Worm (Caenorhabditis elegans) whole organism, late embryonic: ENCODE data around the gene nhr-173.
A peak's percentile ranks its signal among the peaks of the same experiment; 100 is the strongest.

Experiments
- C38D4.7 ChIP-seq: fragments of 200-800 bp; sonication (Bioruptor generic); optimal IDR thresholded peaks from 2 replicates; lab custom pipeline; 2018; ENCODE audit warnings: mild to moderate bottlenecking, missing genetic modification characterization, moderate library complexity, missing compliant biosample characterization
- F13H6.1 ChIP-seq: sonication (generic microtip); optimal IDR thresholded peaks from 2 replicates; lab custom pipeline; 2016; ENCODE audit warnings: missing genetic modification characterization, missing compliant biosample characterization
- K09A11.1 ChIP-seq: sonication (generic microtip); optimal IDR thresholded peaks from 2 replicates; lab custom pipeline; 2017; ENCODE audit warnings: antibody characterized with exemption, mild to moderate bottlenecking, missing genetic modification characterization, missing compliant biosample characterization; ENCODE audit not compliant: insufficient read depth
- T23F11.4 ChIP-seq: fragments of 200-800 bp; sonication (Bioruptor generic); optimal IDR thresholded peaks from 2 replicates; lab custom pipeline; 2018; ENCODE audit warnings: mild to moderate bottlenecking, missing genetic modification characterization, missing compliant biosample characterization
- ama-1 ChIP-seq: fragments of 150-350 bp; optimal IDR thresholded peaks from 2 replicates; lab custom pipeline; 2014
- ceh-14 ChIP-seq: sonication (generic microtip); optimal IDR thresholded peaks from 2 replicates; lab custom pipeline; 2016; ENCODE audit warnings: missing genotype, missing genetic modification characterization, missing compliant biosample characterization
- ceh-18 ChIP-seq: sonication (generic microtip); optimal IDR thresholded peaks from 2 replicates; lab custom pipeline; 2016; ENCODE audit warnings: missing genetic modification characterization, missing compliant biosample characterization
- ceh-19 ChIP-seq: fragments of 200-800 bp; sonication (Bioruptor generic); optimal IDR thresholded peaks from 2 replicates; lab custom pipeline; 2018; ENCODE audit warnings: mild to moderate bottlenecking, missing genetic modification characterization, missing compliant biosample characterization
- ceh-30 ChIP-seq: fragments of 150-350 bp; optimal IDR thresholded peaks from 2 replicates; lab custom pipeline; 2014; ENCODE audit warnings: missing biosample characterization, missing genetic modification characterization
- ceh-31 ChIP-seq: sonication (generic microtip); optimal IDR thresholded peaks from 2 replicates; lab custom pipeline; 2016; ENCODE audit warnings: missing genetic modification characterization, missing compliant biosample characterization
- ceh-34 ChIP-seq: sonication (generic microtip); optimal IDR thresholded peaks from 2 replicates; lab custom pipeline; 2016; ENCODE audit warnings: mild to moderate bottlenecking, missing genetic modification characterization, missing compliant biosample characterization
- ceh-45 ChIP-seq: fragments of 200-800 bp; sonication (Bioruptor generic); IDR thresholded peaks from 2 replicates; pipeline ENCODE4 v1.3.6; 2022; ENCODE audit warnings: missing genetic modification reagents, missing genetic modification characterization, missing compliant biosample characterization
- dve-1 ChIP-seq: sonication (generic microtip); optimal IDR thresholded peaks from 2 replicates; lab custom pipeline; 2017; ENCODE audit warnings: antibody characterized with exemption, mild to moderate bottlenecking, missing genetic modification characterization, missing compliant biosample characterization
- elt-4 ChIP-seq: sonication (generic microtip); optimal IDR thresholded peaks from 2 replicates; lab custom pipeline; 2016; ENCODE audit warnings: missing genetic modification characterization, missing compliant biosample characterization
- ets-4 ChIP-seq: sonication (generic microtip); optimal IDR thresholded peaks from 2 replicates; lab custom pipeline; 2016; ENCODE audit warnings: missing genetic modification characterization, missing compliant biosample characterization
- eyg-1 ChIP-seq: sonication (generic microtip); optimal IDR thresholded peaks from 2 replicates; lab custom pipeline; 2016; ENCODE audit warnings: missing genotype, missing genetic modification characterization, missing compliant biosample characterization
- fax-1 ChIP-seq: sonication (generic microtip); optimal IDR thresholded peaks from 2 replicates; lab custom pipeline; 2016; ENCODE audit warnings: missing genotype, missing genetic modification characterization, missing compliant biosample characterization
- fkh-10 ChIP-seq: fragments of 150-350 bp; optimal IDR thresholded peaks from 2 replicates; lab custom pipeline; 2014; ENCODE audit warnings: missing biosample characterization, missing genetic modification reagents, missing genetic modification characterization
- gmeb-2 ChIP-seq: sonication (generic microtip); optimal IDR thresholded peaks from 2 replicates; lab custom pipeline; 2016; ENCODE audit warnings: missing genetic modification characterization, inconsistent platforms, missing compliant biosample characterization
- hlh-13 ChIP-seq: fragments of 200-800 bp; sonication (Bioruptor generic); optimal IDR thresholded peaks from 2 replicates; lab custom pipeline; 2018; ENCODE audit warnings: mild to moderate bottlenecking, missing genetic modification characterization, missing compliant biosample characterization
- hlh-15 ChIP-seq: sonication (generic microtip); optimal IDR thresholded peaks from 2 replicates; lab custom pipeline; 2016; ENCODE audit warnings: missing genetic modification characterization, missing compliant biosample characterization
- hlh-8 ChIP-seq: sonication (generic microtip); optimal IDR thresholded peaks from 2 replicates; lab custom pipeline; 2016; ENCODE audit warnings: missing genotype, missing genetic modification characterization, missing compliant biosample characterization
- lin-11 ChIP-seq: fragments of 200-800 bp; sonication (Bioruptor generic); optimal IDR thresholded peaks from 2 replicates; lab custom pipeline; 2018; ENCODE audit warnings: mild to moderate bottlenecking, missing genetic modification characterization, missing compliant biosample characterization
- mec-3 ChIP-seq: sonication (generic microtip); optimal IDR thresholded peaks from 2 replicates; lab custom pipeline; 2016; ENCODE audit warnings: borderline replicate concordance, missing genetic modification characterization, missing compliant biosample characterization
- nfya-1 ChIP-seq: sonication (generic microtip); optimal IDR thresholded peaks from 2 replicates; lab custom pipeline; 2017; ENCODE audit warnings: missing genetic modification characterization, mild to moderate bottlenecking, missing compliant biosample characterization, antibody characterized with exemption, moderate library complexity
- nhr-11 ChIP-seq: fragments of 150-350 bp; optimal IDR thresholded peaks from 2 replicates; lab custom pipeline; 2014; ENCODE audit warnings: missing biosample characterization, missing genetic modification characterization
- npax-4 ChIP-seq: sonication (generic microtip); optimal IDR thresholded peaks from 2 replicates; lab custom pipeline; 2016; ENCODE audit warnings: missing genetic modification characterization, missing compliant biosample characterization
- pat-9 ChIP-seq: fragments of 200-800 bp; sonication (Bioruptor generic); optimal IDR thresholded peaks from 2 replicates; lab custom pipeline; 2018; ENCODE audit warnings: mild to moderate bottlenecking, missing genetic modification characterization, moderate library complexity, missing compliant biosample characterization
- pax-1 ChIP-seq: fragments of 150-350 bp; optimal IDR thresholded peaks from 2 replicates; lab custom pipeline; 2014; ENCODE audit warnings: missing biosample characterization, missing genetic modification characterization
- pha-2 ChIP-seq: sonication (generic microtip); optimal IDR thresholded peaks from 2 replicates; lab custom pipeline; 2017; ENCODE audit warnings: mild to moderate bottlenecking, missing genetic modification characterization, missing compliant biosample characterization
- pha-4 ChIP-seq: fragments of 150-350 bp; optimal IDR thresholded peaks from 2 replicates; lab custom pipeline; 2018; ENCODE audit warnings: missing biosample characterization, missing genetic modification reagents, missing genetic modification characterization
- pqm-1 ChIP-seq: sonication (generic microtip); optimal IDR thresholded peaks from 2 replicates; lab custom pipeline; 2016; ENCODE audit warnings: missing genetic modification characterization, missing compliant biosample characterization
- ref-2 ChIP-seq: sonication (generic microtip); optimal IDR thresholded peaks from 2 replicates; lab custom pipeline; 2016; ENCODE audit warnings: missing genetic modification characterization, missing compliant biosample characterization
- rnt-1 ChIP-seq: sonication (generic microtip); optimal IDR thresholded peaks from 2 replicates; lab custom pipeline; 2016; ENCODE audit warnings: missing genetic modification characterization, missing compliant biosample characterization
- sox-2 ChIP-seq: fragments of 200-800 bp; sonication (Bioruptor generic); IDR thresholded peaks from 2 replicates; pipeline ENCODE4 v1.3.6; 2022; ENCODE audit warnings: missing genetic modification reagents, missing genetic modification characterization, missing compliant biosample characterization
- syd-9 ChIP-seq: sonication (generic microtip); optimal IDR thresholded peaks from 2 replicates; lab custom pipeline; 2016; ENCODE audit warnings: mild to moderate bottlenecking, missing genetic modification characterization, moderate library complexity, missing compliant biosample characterization
- tbx-2 ChIP-seq: sonication (generic microtip); optimal IDR thresholded peaks from 2 replicates; lab custom pipeline; 2016; ENCODE audit warnings: missing genetic modification characterization, missing compliant biosample characterization
- ttx-3 ChIP-seq: sonication (generic microtip); optimal IDR thresholded peaks from 2 replicates; lab custom pipeline; 2016; ENCODE audit warnings: missing genetic modification reagents, missing genetic modification characterization, missing compliant biosample characterization
- unc-42 ChIP-seq: sonication (generic microtip); optimal IDR thresholded peaks from 2 replicates; lab custom pipeline; 2016; ENCODE audit warnings: missing genotype, missing genetic modification characterization, missing compliant biosample characterization
- unc-55 ChIP-seq: sonication (generic microtip); optimal IDR thresholded peaks from 2 replicates; lab custom pipeline; 2017; ENCODE audit warnings: missing biosample characterization, missing genetic modification reagents, missing genetic modification characterization
- unc-86 ChIP-seq: sonication (generic microtip); optimal IDR thresholded peaks from 2 replicates; lab custom pipeline; 2016; ENCODE audit warnings: missing genetic modification characterization, missing compliant biosample characterization
- zip-5 ChIP-seq: sonication (generic microtip); optimal IDR thresholded peaks from 2 replicates; lab custom pipeline; 2016; ENCODE audit warnings: missing genetic modification characterization, missing compliant biosample characterization
- ztf-16 ChIP-seq: sonication (generic microtip); optimal IDR thresholded peaks from 2 replicates; lab custom pipeline; 2017; ENCODE audit warnings: missing genetic modification characterization, missing compliant biosample characterization

Gene nhr-173

DNA sequence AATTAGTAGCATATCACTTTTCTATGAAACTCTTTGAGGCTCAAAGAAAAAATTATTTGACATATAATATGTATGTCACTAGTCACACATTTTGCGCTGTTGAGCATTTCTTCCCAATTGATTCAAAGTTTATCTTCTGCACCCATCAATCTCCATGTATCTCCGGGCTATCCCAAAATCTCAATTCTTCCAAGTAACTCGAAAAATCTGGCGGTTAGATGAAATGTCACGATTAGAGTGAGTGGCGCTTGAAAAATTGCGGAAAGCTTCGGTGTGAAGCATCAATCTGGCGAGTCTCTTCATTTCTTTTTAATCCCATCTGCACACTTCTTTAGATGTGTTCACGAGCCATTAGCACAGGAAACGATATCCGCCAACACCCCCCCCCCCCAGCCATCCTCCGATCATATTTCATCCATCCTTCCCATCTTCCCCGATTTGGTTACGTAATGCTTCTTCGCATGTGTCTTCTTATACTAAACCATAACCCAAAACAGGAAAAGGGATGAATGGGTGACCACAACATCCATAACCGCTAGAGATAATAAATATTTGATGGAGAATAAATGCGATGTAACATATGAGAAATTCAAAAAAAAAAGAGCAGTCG is 33.7 kb downstream of the nhr-173 start:
- TF ChIP-seq unc-55 (GFP tag; lab: Kevin White, UChicago) (peak; percentile 0), T23F11.4 (GFP tag; lab: Kevin White, UChicago) (no peak), ceh-34 (peak; percentile 83)

DNA sequence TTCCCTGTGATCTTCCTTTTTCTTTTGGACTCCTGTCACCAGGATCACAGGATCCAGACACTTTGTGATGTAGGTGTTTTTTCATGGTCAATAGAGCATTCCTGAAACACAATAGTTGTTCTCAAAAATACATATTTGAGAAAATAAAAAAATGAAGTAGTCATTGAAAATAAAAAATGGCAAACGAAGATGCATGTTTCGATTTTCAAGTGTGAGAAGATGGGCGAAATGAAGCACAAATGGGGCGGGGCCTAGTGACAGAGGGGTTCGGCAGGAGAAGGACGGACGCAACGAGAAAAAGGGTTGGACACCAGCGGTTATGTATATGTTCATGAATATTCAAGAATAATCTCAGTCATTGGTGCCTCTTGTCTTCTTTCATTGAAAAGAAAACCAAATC is 34.7 kb downstream of the nhr-173 start, which contains the start of gene F38B6.6:
Gene F38B6.6 (minus strand): TSS at position 101 of the 400 bp plus-strand sequence.
- TF ChIP-seq ztf-16 (tag; lab: Kevin White, UChicago) (no peak), ets-4 (tag; lab: Kevin White, UChicago) (no peak), ceh-45 (no peak), ceh-34 (no peak), zip-5 (tag; lab: Kevin White, UChicago) (no peak), hlh-8 (tag; lab: Kevin White, UChicago) (no peak), C38D4.7 (GFP tag; lab: Kevin White, UChicago) (no peak), tbx-2 (no peak), F13H6.1 (tag; lab: Kevin White, UChicago) (no peak), eyg-1 (no peak), lin-11 (tag; lab: Kevin White, UChicago) (no peak), mec-3 (no peak), syd-9 (tag; lab: Kevin White, UChicago) (no peak), dve-1 (tag; lab: Kevin White, UChicago) (no peak), ref-2 (no peak), ceh-31 (no peak), hlh-13 (GFP tag; lab: Kevin White, UChicago) (no peak)

- TF ChIP-seq K09A11.1 (no peak), unc-42 (tag; lab: Kevin White, UChicago) (peak; percentile 81)
Observed at ce11 chrX:6691653-6692052, 36.3 kb downstream of the nhr-173 start.

DNA sequence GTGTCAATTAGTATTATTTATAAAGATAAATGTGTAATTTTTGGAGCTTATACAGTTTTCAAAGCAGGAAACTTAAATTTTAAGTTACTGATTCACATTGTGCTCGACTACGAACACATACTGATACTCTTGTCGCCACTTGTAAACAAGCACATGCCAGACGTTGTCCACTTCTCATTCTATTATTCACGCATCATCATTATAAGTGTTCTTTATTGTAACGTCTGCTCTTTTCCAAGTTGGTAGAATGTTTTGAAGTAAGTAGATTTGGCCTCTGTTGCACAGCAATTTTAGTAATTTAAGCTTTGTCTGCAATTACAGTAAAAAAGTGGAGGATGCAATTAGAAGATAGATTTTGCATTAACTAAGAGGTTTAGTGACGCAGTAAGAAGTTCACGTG is 37.6 kb downstream of the nhr-173 start:
- TF ChIP-seq ceh-30 (tag; lab: Kevin White, UChicago) = no peak
- TF ChIP-seq pha-4 (tag; lab: Kevin White, UChicago) = no peak
- no peak for TF ChIP-seq elt-4 (tag; lab: Kevin White, UChicago)
- TF ChIP-seq nfya-1 (tag; lab: Kevin White, UChicago) = no peak
- no peak for TF ChIP-seq pax-1 (tag; lab: Kevin White, UChicago)
- no peak for TF ChIP-seq pqm-1 (tag; lab: Kevin White, UChicago)
- no peak for TF ChIP-seq pha-2
- no peak for TF ChIP-seq hlh-15 (tag; lab: Kevin White, UChicago)
- TF ChIP-seq fkh-10 (GFP tag; lab: Kevin White, UChicago) = no peak
- no peak for TF ChIP-seq ets-4 (tag; lab: Kevin White, UChicago)
- no peak for TF ChIP-seq unc-42 (tag; lab: Kevin White, UChicago)
- no peak for TF ChIP-seq hlh-8 (tag; lab: Kevin White, UChicago)
- TF ChIP-seq ttx-3 = no peak
- no peak for TF ChIP-seq ceh-34
- TF ChIP-seq unc-86 = no peak
- TF ChIP-seq nhr-11 (tag; lab: Kevin White, UChicago) = no peak
- TF ChIP-seq gmeb-2 (tag; lab: Kevin White, UChicago) = no peak
- no peak for TF ChIP-seq zip-5 (tag; lab: Kevin White, UChicago)
- TF ChIP-seq npax-4 = no peak
- TF ChIP-seq, all 69 proteins: peak for 0

ce11 chrX:6693331-6693730 is 38.0 kb downstream of the nhr-173 start, which contains the start of gene F38B6.3:
TSS of gene F38B6.3 (plus strand) at chrX:6693631.
- no peak for TF ChIP-seq hlh-8 (tag; lab: Kevin White, UChicago)
- TF ChIP-seq ama-1 (lab: Kevin White, UChicago) = no peak
- TF ChIP-seq fkh-10 (GFP tag; lab: Kevin White, UChicago) = no peak
- TF ChIP-seq ceh-34 = no peak
- TF ChIP-seq ceh-30 (tag; lab: Kevin White, UChicago) = no peak
- no peak for TF ChIP-seq rnt-1 (tag; lab: Kevin White, UChicago)
- TF ChIP-seq zip-5 (tag; lab: Kevin White, UChicago) = no peak
- no peak for TF ChIP-seq eyg-1
- TF ChIP-seq ceh-14 (tag; lab: Kevin White, UChicago) = no peak
- TF ChIP-seq ceh-18 (tag; lab: Kevin White, UChicago) = no peak
- no peak for TF ChIP-seq syd-9 (tag; lab: Kevin White, UChicago)
- TF ChIP-seq unc-42 (tag; lab: Kevin White, UChicago) = no peak
- TF ChIP-seq tbx-2 = no peak
- no peak for TF ChIP-seq ceh-19
- no peak for TF ChIP-seq sox-2 (GFP tag; lab: Robert Waterston, UW)
- no peak for TF ChIP-seq nhr-11 (tag; lab: Kevin White, UChicago)
- no peak for TF ChIP-seq pat-9 (tag; lab: Kevin White, UChicago)
- TF ChIP-seq gmeb-2 (tag; lab: Kevin White, UChicago) = no peak
- no peak for TF ChIP-seq fax-1 (tag; lab: Kevin White, UChicago)
- no peak for TF ChIP-seq elt-4 (tag; lab: Kevin White, UChicago)
